Worm (Caenorhabditis elegans) whole organism, L4 larva: ENCODE data around the gene F53A9.7.
A peak's percentile ranks its signal among the peaks of the same experiment; 100 is the strongest.

ENCODE experiments used
- F49E8.2 ChIP-seq: sonication (generic microtip); optimal IDR thresholded peaks from 2 replicates; lab custom pipeline; 2016; ENCODE audit warnings: missing compliant biosample characterization, mild to moderate bottlenecking, missing genetic modification characterization, borderline replicate concordance
- T20F7.1 ChIP-seq: fragments of 200-800 bp; sonication (Bioruptor generic); optimal IDR thresholded peaks from 2 replicates; lab custom pipeline; 2018; ENCODE audit warnings: mild to moderate bottlenecking, missing genetic modification characterization, missing compliant biosample characterization
- Y105C5A.15 ChIP-seq: fragments of 200-800 bp; sonication (Bioruptor generic); IDR thresholded peaks from 2 replicates; pipeline ENCODE4 v1.3.6; 2022; ENCODE audit warnings: missing genetic modification characterization, missing compliant biosample characterization
- ZK337.2 ChIP-seq: fragments of 200-800 bp; sonication (Bioruptor generic); IDR thresholded peaks from 2 replicates; pipeline ENCODE4 v1.3.6; 2022; ENCODE audit warnings: missing genetic modification reagents, missing genetic modification characterization, missing compliant biosample characterization
- attf-4 ChIP-seq: sonication (generic microtip); optimal IDR thresholded peaks from 3 replicates; lab custom pipeline; 2017; ENCODE audit warnings: missing biosample characterization, missing genetic modification characterization
- ceh-82 ChIP-seq: sonication (generic microtip); optimal IDR thresholded peaks from 2 replicates; lab custom pipeline; 2017; ENCODE audit warnings: missing biosample characterization, missing genetic modification characterization
- ces-1 ChIP-seq: fragments of 150-350 bp; sonication (generic microtip); optimal IDR thresholded peaks from 4 replicates; lab custom pipeline; 2014; ENCODE audit warnings: missing biosample characterization, missing genetic modification reagents, missing genetic modification characterization
- cey-2 ChIP-seq: sonication (generic microtip); optimal IDR thresholded peaks from 3 replicates; lab custom pipeline; 2017; ENCODE audit warnings: missing genetic modification characterization, mild to moderate bottlenecking, missing compliant biosample characterization, antibody characterized with exemption, borderline replicate concordance; ENCODE audit not compliant: insufficient read depth
- ctbp-1 ChIP-seq: fragments of 200-800 bp; sonication (Bioruptor generic); IDR thresholded peaks from 2 replicates; pipeline ENCODE4 v1.3.6; 2022; ENCODE audit warnings: missing genetic modification reagents, missing genetic modification characterization, missing compliant biosample characterization
- daf-16 ChIP-seq, 3 experiments: sonication (generic microtip); optimal IDR thresholded peaks; 2 replicates each; lab custom pipeline; 2016 to 2017; ENCODE audit warnings: missing genetic modification characterization in 3 of 3, missing genetic modification reagents in 3 of 3, mild to moderate bottlenecking in 2 of 3, missing compliant biosample characterization in 2 of 3, missing biosample characterization in 1 of 3, moderate library complexity in 1 of 3
- daf-8 ChIP-seq: fragments of 200-800 bp; sonication (Bioruptor generic); IDR thresholded peaks from 2 replicates; pipeline ENCODE4 v1.3.6; 2022; ENCODE audit warnings: missing genetic modification characterization, missing compliant biosample characterization
- dmd-6 ChIP-seq: fragments of 200-800 bp; sonication (Bioruptor generic); IDR thresholded peaks from 2 replicates; pipeline ENCODE4 v1.3.6; 2022; ENCODE audit warnings: missing genetic modification reagents, missing genetic modification characterization, missing compliant biosample characterization
- dve-1 ChIP-seq: sonication (generic microtip); optimal IDR thresholded peaks from 2 replicates; lab custom pipeline; 2017; ENCODE audit warnings: antibody characterized with exemption, mild to moderate bottlenecking, missing genetic modification characterization, missing compliant biosample characterization; ENCODE audit not compliant: insufficient read depth
- egl-43 ChIP-seq: fragments of 200-800 bp; sonication (Bioruptor generic); IDR thresholded peaks from 2 replicates; pipeline ENCODE4 v1.3.6; 2022; ENCODE audit warnings: missing genetic modification reagents, missing genetic modification characterization, missing compliant biosample characterization
- gei-8 ChIP-seq: fragments of 200-800 bp; sonication (Bioruptor generic); optimal IDR thresholded peaks from 2 replicates; lab custom pipeline; 2018; ENCODE audit warnings: mild to moderate bottlenecking, missing genetic modification characterization, missing compliant biosample characterization
- hif-1 ChIP-seq, 2 experiments: sonication (generic microtip); optimal IDR thresholded peaks; 2 replicates each; lab custom pipeline; 2016 to 2017; ENCODE audit warnings: missing compliant biosample characterization in 2 of 2, missing genetic modification characterization in 2 of 2, missing genetic modification reagents in 2 of 2, missing genotype in 2 of 2, mild to moderate bottlenecking in 1 of 2
- hlh-11 ChIP-seq: fragments of 200-800 bp; sonication (Bioruptor generic); optimal IDR thresholded peaks from 2 replicates; lab custom pipeline; 2018; ENCODE audit warnings: mild to moderate bottlenecking, missing genetic modification characterization, missing compliant biosample characterization
- hlh-30 ChIP-seq: sonication (generic microtip); optimal IDR thresholded peaks from 2 replicates; lab custom pipeline; 2017; ENCODE audit warnings: antibody characterized with exemption, mild to moderate bottlenecking, missing genetic modification characterization, missing compliant biosample characterization; ENCODE audit not compliant: insufficient read depth
- lim-7 ChIP-seq: fragments of 200-800 bp; sonication (Bioruptor generic); IDR thresholded peaks from 2 replicates; pipeline ENCODE4 v1.3.6; 2022; ENCODE audit warnings: missing genetic modification characterization, missing compliant biosample characterization
- lsy-2 ChIP-seq, 2 experiments: fragments of 150-350 bp in 1 of 2; sonication (generic microtip) in 1 of 2; optimal IDR thresholded peaks; 2 replicates each; lab custom pipeline; 2014 to 2017; ENCODE audit warnings: missing biosample characterization in 2 of 2, missing genetic modification characterization in 2 of 2
- mdl-1 ChIP-seq, 2 experiments: fragments of 150-350 bp in 1 of 2; sonication (generic microtip) in 1 of 2; optimal IDR thresholded peaks; 2 replicates each; lab custom pipeline; 2014 to 2017; ENCODE audit warnings: missing biosample characterization in 2 of 2, missing genetic modification characterization in 2 of 2
- mep-1 ChIP-seq: fragments of 150-350 bp; sonication (generic microtip); optimal IDR thresholded peaks from 3 replicates; lab custom pipeline; 2014; ENCODE audit warnings: missing biosample characterization, missing genetic modification characterization
- mes-2 ChIP-seq: sonication (generic microtip); optimal IDR thresholded peaks from 2 replicates; lab custom pipeline; 2016; ENCODE audit warnings: missing genotype, mild to moderate bottlenecking, missing genetic modification characterization, missing compliant biosample characterization; ENCODE audit not compliant: poor library complexity, severe bottlenecking
- mxl-2 ChIP-seq: fragments of 200-800 bp; sonication (Bioruptor generic); conservative IDR thresholded peaks from 2 replicates; pipeline ENCODE4 v1.3.6; 2022; ENCODE audit warnings: missing genetic modification reagents, missing genetic modification characterization, missing compliant biosample characterization
- mxl-3 ChIP-seq: fragments of 200-800 bp; sonication (Bioruptor generic); optimal IDR thresholded peaks from 2 replicates; lab custom pipeline; 2018; ENCODE audit warnings: mild to moderate bottlenecking, missing genetic modification characterization, missing compliant biosample characterization
- nhr-10 ChIP-seq: fragments of 150-350 bp; optimal IDR thresholded peaks from 2 replicates; lab custom pipeline; 2014; ENCODE audit warnings: missing biosample characterization, missing genetic modification characterization
- nhr-102 ChIP-seq: sonication (generic microtip); optimal IDR thresholded peaks from 2 replicates; lab custom pipeline; 2016; ENCODE audit warnings: mild to moderate bottlenecking, missing genetic modification characterization, moderate library complexity, missing compliant biosample characterization
- nhr-237 ChIP-seq: sonication (generic microtip); optimal IDR thresholded peaks from 2 replicates; lab custom pipeline; 2017; ENCODE audit warnings: missing biosample characterization, missing genetic modification characterization
- nhr-28 ChIP-seq: fragments of 150-350 bp; optimal IDR thresholded peaks from 2 replicates; lab custom pipeline; 2014; ENCODE audit warnings: missing biosample characterization, missing genetic modification characterization
- nhr-48 ChIP-seq: sonication (generic microtip); optimal IDR thresholded peaks from 2 replicates; lab custom pipeline; 2016; ENCODE audit warnings: mild to moderate bottlenecking, missing genetic modification characterization, missing compliant biosample characterization
- nhr-6 ChIP-seq: fragments of 150-350 bp; optimal IDR thresholded peaks from 2 replicates; lab custom pipeline; 2014; ENCODE audit warnings: missing biosample characterization, missing genetic modification characterization
- nhr-77 ChIP-seq: fragments of 150-350 bp; optimal IDR thresholded peaks from 2 replicates; lab custom pipeline; 2014; ENCODE audit warnings: missing biosample characterization, missing genetic modification characterization
- pha-4 ChIP-seq, 2 experiments: fragments of 150-350 bp in 1 of 2; fragments of 200-800 bp in 1 of 2; sonication (Bioruptor generic) in 1 of 2; IDR thresholded peaks in 1 of 2; optimal IDR thresholded peaks in 1 of 2; 2 replicates each; pipeline versions ENCODE4 v1.3.6 to Lab custom; 2014 to 2022; ENCODE audit warnings: missing genetic modification characterization in 2 of 2, missing genetic modification reagents in 2 of 2, missing biosample characterization in 1 of 2, missing compliant biosample characterization in 1 of 2
- php-3 ChIP-seq: fragments of 200-800 bp; sonication (Bioruptor generic); IDR thresholded peaks from 2 replicates; pipeline ENCODE4 v1.3.6; 2022; ENCODE audit warnings: missing genetic modification reagents, missing genetic modification characterization, missing compliant biosample characterization
- pqm-1 ChIP-seq: sonication (generic microtip); optimal IDR thresholded peaks from 2 replicates; lab custom pipeline; 2017; ENCODE audit warnings: missing biosample characterization, missing genetic modification characterization
- skn-1 ChIP-seq: fragments of 150-350 bp; optimal IDR thresholded peaks from 2 replicates; lab custom pipeline; 2014; ENCODE audit warnings: missing biosample characterization, missing genetic modification characterization
- tra-1 ChIP-seq: fragments of 200-800 bp; sonication (Bioruptor generic); IDR thresholded peaks from 2 replicates; pipeline ENCODE4 v1.3.6; 2022; ENCODE audit warnings: missing genetic modification reagents, missing genetic modification characterization, missing compliant biosample characterization
- unc-39 ChIP-seq: sonication (generic microtip); optimal IDR thresholded peaks from 2 replicates; lab custom pipeline; 2017; ENCODE audit warnings: missing biosample characterization, missing genetic modification characterization
- unc-62 ChIP-seq, 3 experiments: fragments of 150-350 bp in 1 of 3; sonication (generic microtip); optimal IDR thresholded peaks in 2 of 3; peaks in 1 of 3; 1 replicate in 1 of 3; 2 replicates in 2 of 3; lab custom pipeline; 2014 to 2017; ENCODE audit warnings: missing biosample characterization in 3 of 3, missing genetic modification characterization in 3 of 3, missing genetic modification reagents in 3 of 3, missing genotype in 1 of 3
- zag-1 ChIP-seq: fragments of 150-350 bp; optimal IDR thresholded peaks from 2 replicates; lab custom pipeline; 2014; ENCODE audit warnings: missing biosample characterization, missing genetic modification characterization
- zfp-3 ChIP-seq: fragments of 200-800 bp; sonication (Bioruptor generic); conservative IDR thresholded peaks from 2 replicates; pipeline ENCODE4 v1.3.6; 2022; ENCODE audit warnings: missing genetic modification reagents, missing genetic modification characterization, missing compliant biosample characterization
- zip-11 ChIP-seq: fragments of 200-800 bp; sonication (Bioruptor generic); IDR thresholded peaks from 2 replicates; pipeline ENCODE4 v1.3.6; 2022; ENCODE audit warnings: missing genetic modification characterization, missing compliant biosample characterization
- zip-2 ChIP-seq: fragments of 150-350 bp; optimal IDR thresholded peaks from 2 replicates; lab custom pipeline; 2014; ENCODE audit warnings: missing biosample characterization, missing genetic modification characterization
- ztf-11 ChIP-seq: fragments of 150-350 bp; optimal IDR thresholded peaks from 2 replicates; lab custom pipeline; 2014; ENCODE audit warnings: missing biosample characterization, missing genetic modification characterization

F53A9.7 gene

DNA sequence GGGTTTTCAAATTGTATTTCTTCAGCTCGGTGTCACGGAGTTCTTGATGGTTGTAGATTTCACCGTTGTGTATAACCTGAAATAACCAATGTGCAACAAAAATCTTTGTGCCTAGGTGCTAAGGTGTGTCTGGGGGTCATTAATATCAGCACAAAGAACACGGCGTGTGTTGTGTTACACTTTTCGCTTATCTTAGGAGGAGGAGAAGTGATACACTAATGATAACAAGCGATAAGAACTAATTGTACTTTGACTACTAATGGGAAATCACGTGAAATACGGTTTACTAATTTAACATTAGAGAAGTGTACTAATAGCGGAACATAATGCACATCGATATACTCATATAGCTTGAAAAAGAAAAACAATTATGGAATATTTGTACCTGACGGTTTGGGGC, 33.5 kb upstream of the F53A9.7 start:
- TF ChIP-seq tra-1 (peak; percentile 58), ces-1 (GFP tag; lab: Kevin White, UChicago) (no peak), mxl-3 (GFP tag; lab: Kevin White, UChicago) (peak; percentile 49), daf-8 (no peak), gei-8 (GFP tag; lab: Kevin White, UChicago) (peak; percentile 17), egl-43 (GFP tag; lab: Robert Waterston, UW) (no peak), hlh-30 (tag; lab: Kevin White, UChicago) (peak; percentile 64), unc-62 (GFP tag; optimal IDR thresholded peaks at IDR 0.05 in 1 of 2; lab: Kevin White, UChicago) (peak in 1 of 2 experiments; percentile 76), unc-62 (tag; optimal IDR thresholded peaks at IDR 0.05; lab: Kevin White, UChicago) (no peak), nhr-48 (tag; lab: Kevin White, UChicago) (peak; percentile 55), mep-1 (tag; lab: Kevin White, UChicago) (peak; percentile 36), nhr-28 (tag; lab: Kevin White, UChicago) (peak; percentile 95), pqm-1 (tag; lab: Kevin White, UChicago) (peak; percentile 87), mes-2 (peak; percentile 22), dve-1 (tag; lab: Kevin White, UChicago) (peak; percentile 77), pha-4 (GFP tag; IDR thresholded peaks at IDR 0.05; lab: Robert Waterston, UW) (no peak), pha-4 (tag; optimal IDR thresholded peaks at IDR 0.05; lab: Kevin White, UChicago) (no peak), lsy-2 (tag; optimal IDR thresholded peaks at IDR 0.05; lab: Kevin White, UChicago) (peak in 1 of 2 experiments; percentile 25), nhr-6 (tag; lab: Kevin White, UChicago) (peak; percentile 24), hlh-11 (peak; percentile 80), zip-11 (GFP tag; lab: Robert Waterston, UW) (no peak), nhr-77 (peak; percentile 28), zip-2 (tag; lab: Kevin White, UChicago) (no peak), unc-39 (tag; lab: Kevin White, UChicago) (no peak), nhr-102 (tag; lab: Kevin White, UChicago) (peak; percentile 37), T20F7.1 (GFP tag; lab: Kevin White, UChicago) (peak; percentile 31), nhr-10 (tag; lab: Kevin White, UChicago) (peak; percentile 49), dmd-6 (GFP tag; lab: Robert Waterston, UW) (peak; percentile 90), skn-1 (tag; lab: Kevin White, UChicago) (no peak), lim-7 (GFP tag; lab: Robert Waterston, UW) (no peak), ctbp-1 (GFP tag; lab: Robert Waterston, UW) (no peak), daf-16 (GFP tag; optimal IDR thresholded peaks at IDR 0.05; lab: Kevin White, UChicago) (no peak), daf-16 (tag; optimal IDR thresholded peaks at IDR 0.05; lab: Kevin White, UChicago) (peak; percentile 73), ceh-82 (tag; lab: Kevin White, UChicago) (no peak), mdl-1 (tag; optimal IDR thresholded peaks at IDR 0.05; lab: Kevin White, UChicago) (peak in 1 of 2 experiments; percentile 71), php-3 (GFP tag; lab: Robert Waterston, UW) (peak; percentile 64; the same call in 1 of the 2 replicates), mxl-2 (GFP tag; lab: Robert Waterston, UW) (0 out of 2 replicates have a peak, but pooled peaks have one; percentile 32)

DNA sequence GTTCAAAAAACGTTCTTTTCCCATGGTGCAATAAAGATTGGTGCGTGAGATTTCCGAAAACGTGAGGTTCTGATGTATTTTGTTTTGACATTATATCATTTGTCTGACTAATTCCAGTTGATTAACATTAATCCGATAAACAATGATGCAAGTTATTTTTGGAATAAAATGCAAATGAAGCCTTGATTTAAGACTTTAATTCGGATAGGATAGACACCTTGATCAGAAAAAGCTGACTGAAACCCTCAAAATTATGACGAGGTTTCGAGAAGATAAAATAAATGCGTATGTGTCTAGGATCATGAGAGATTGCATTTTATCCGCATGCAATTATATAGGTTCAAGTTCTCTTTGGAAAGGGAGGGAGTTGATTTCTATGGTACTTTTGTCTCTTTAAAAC, 28.8 kb upstream of the F53A9.7 start:
- TF ChIP-seq ZK337.2 (GFP tag; lab: Robert Waterston, UW) (no peak), hif-1 (tag; optimal IDR thresholded peaks at IDR 0.05; lab: Kevin White, UChicago) (no peak), Y105C5A.15 (no peak), nhr-237 (tag; lab: Kevin White, UChicago) (no peak), cey-2 (tag; lab: Kevin White, UChicago) (no peak), mdl-1 (tag; optimal IDR thresholded peaks at IDR 0.05; lab: Kevin White, UChicago) (no peak), tra-1 (no peak), zag-1 (tag; lab: Kevin White, UChicago) (no peak), zfp-3 (GFP tag; lab: Robert Waterston, UW) (no peak), attf-4 (tag; lab: Kevin White, UChicago) (no peak), F49E8.2 (tag; lab: Kevin White, UChicago) (no peak), ztf-11 (tag; lab: Kevin White, UChicago) (no peak)
